Fruit fly (Drosophila melanogaster) whole organism, embryonic: ENCODE results near the gene Sf3b3.

ENCODE experiments used
- Awh ChIP-seq: fragments of 200-800 bp; sonication (Bioruptor generic); IDR thresholded peaks from 2 replicates; pipeline ENCODE4, ENCODE4 v1.3.6; 2022; ENCODE audit warnings: missing biosample characterization, missing genetic modification characterization
- BEAF-32 ChIP-seq: fragments of 200-800 bp; sonication (Bioruptor generic); optimal IDR thresholded peaks from 3 replicates; lab custom pipeline; 2017; ENCODE audit warnings: missing biosample characterization, missing genetic modification characterization, mild to moderate bottlenecking, moderate library complexity, missing genetic modification reagents
- Bgb ChIP-seq: fragments of 200-800 bp; sonication (Bioruptor generic); IDR thresholded peaks from 2 replicates; pipeline ENCODE4 v1.3.6; 2022; ENCODE audit warnings: missing biosample characterization, missing genetic modification characterization; ENCODE audit not compliant: partially characterized antibody
- CG10267 ChIP-seq: fragments of 200-800 bp; sonication (Bioruptor generic); optimal IDR thresholded peaks from 2 replicates; lab custom pipeline; 2018; ENCODE audit warnings: missing biosample characterization, mild to moderate bottlenecking, missing genetic modification characterization, moderate library complexity
- CG10654 ChIP-seq: fragments of 200-800 bp; sonication (Bioruptor generic); optimal IDR thresholded peaks from 2 replicates; lab custom pipeline; 2016; ENCODE audit warnings: missing biosample characterization, missing genetic modification characterization
- CG13624 ChIP-seq: fragments of 200-800 bp; sonication (Bioruptor generic); optimal IDR thresholded peaks from 2 replicates; lab custom pipeline; 2016; ENCODE audit warnings: missing biosample characterization, missing genetic modification characterization
- CG1603 ChIP-seq: fragments of 200-800 bp; sonication (Bioruptor generic); optimal IDR thresholded peaks from 2 replicates; lab custom pipeline; 2019; ENCODE audit warnings: missing biosample characterization, mild to moderate bottlenecking, missing genetic modification characterization, moderate library complexity
- CG16863 ChIP-seq: fragments of 200-800 bp; sonication (Bioruptor generic); optimal IDR thresholded peaks from 3 replicates; lab custom pipeline; 2016; ENCODE audit warnings: missing biosample characterization, missing genetic modification characterization
- CG17328 ChIP-seq: fragments of 200-800 bp; sonication (Bioruptor generic); IDR thresholded peaks from 2 replicates; pipeline ENCODE4 v1.3.6; 2022; ENCODE audit warnings: missing biosample characterization, missing genetic modification characterization
- CG17361 ChIP-seq: fragments of 200-800 bp; sonication (Bioruptor generic); IDR thresholded peaks from 3 replicates; pipeline ENCODE4 v1.3.6; 2022; ENCODE audit warnings: missing biosample characterization, missing genetic modification characterization
- CG2129 ChIP-seq: fragments of 200-800 bp; sonication (Bioruptor generic); IDR thresholded peaks from 2 replicates; pipeline ENCODE4 v1.3.6; 2022; ENCODE audit warnings: missing biosample characterization, missing genetic modification characterization; ENCODE audit not compliant: partially characterized antibody
- CG32532 ChIP-seq: fragments of 200-800 bp; sonication (Bioruptor generic); IDR thresholded peaks from 2 replicates; pipeline ENCODE4 v1.3.6; 2022; ENCODE audit warnings: missing biosample characterization, missing genetic modification characterization
- CG33557 ChIP-seq: fragments of 200-800 bp; sonication (Bioruptor generic); optimal IDR thresholded peaks from 2 replicates; lab custom pipeline; 2019; ENCODE audit warnings: missing biosample characterization, mild to moderate bottlenecking, missing genetic modification characterization, moderate library complexity
- CG3838 ChIP-seq: fragments of 200-800 bp; sonication (Bioruptor generic); optimal IDR thresholded peaks from 3 replicates; lab custom pipeline; 2016; ENCODE audit warnings: missing biosample characterization, missing genetic modification characterization
- CG4360 ChIP-seq: fragments of 200-800 bp; sonication (Bioruptor generic); IDR thresholded peaks from 2 replicates; pipeline ENCODE4 v1.3.6; 2022; ENCODE audit warnings: missing biosample characterization, missing genetic modification characterization
- CG5953 ChIP-seq: fragments of 200-800 bp; sonication (Bioruptor generic); IDR thresholded peaks from 2 replicates; pipeline ENCODE4 v1.3.6; 2022; ENCODE audit warnings: missing biosample characterization, missing genetic modification characterization
- CG6813 ChIP-seq: fragments of 200-800 bp; sonication (Bioruptor generic); optimal IDR thresholded peaks from 2 replicates; lab custom pipeline; 2017; ENCODE audit warnings: missing biosample characterization, missing genetic modification characterization, mild to moderate bottlenecking, moderate library complexity, missing genetic modification reagents
- CG7963 ChIP-seq: fragments of 200-800 bp; sonication (Bioruptor generic); IDR thresholded peaks from 3 replicates; pipeline ENCODE4 v1.3.6; 2022; ENCODE audit warnings: missing biosample characterization, missing genetic modification characterization; ENCODE audit not compliant: partially characterized antibody
- CG9727 ChIP-seq: fragments of 200-800 bp; sonication (Bioruptor generic); optimal IDR thresholded peaks from 3 replicates; lab custom pipeline; 2017; ENCODE audit warnings: missing biosample characterization, mild to moderate bottlenecking, missing genetic modification characterization
- Camta ChIP-seq: fragments of 200-800 bp; sonication (Bioruptor generic); optimal IDR thresholded peaks from 2 replicates; lab custom pipeline; 2016; ENCODE audit warnings: missing biosample characterization, missing genetic modification characterization
- Chrac-16 ChIP-seq: fragments of 200-800 bp; sonication (Bioruptor generic); optimal IDR thresholded peaks from 3 replicates; lab custom pipeline; 2016; ENCODE audit warnings: missing biosample characterization, missing genetic modification characterization
- CkIIα-i1 ChIP-seq: fragments of 200-800 bp; sonication (Bioruptor generic); IDR thresholded peaks from 2 replicates; pipeline ENCODE4 v1.3.6; 2022; ENCODE audit warnings: missing biosample characterization, missing genetic modification characterization
- Dll ChIP-seq: fragments of 200-800 bp; sonication (Bioruptor generic); IDR thresholded peaks from 4 replicates; pipeline ENCODE4 v1.3.6; 2022; ENCODE audit warnings: missing biosample characterization, missing genetic modification characterization; ENCODE audit not compliant: partially characterized antibody
- Dref ChIP-seq: fragments of 200-800 bp; sonication (Bioruptor generic); IDR thresholded peaks from 2 replicates; pipeline ENCODE4 v1.3.6; 2022; ENCODE audit warnings: missing biosample characterization, missing genetic modification characterization
- HmgZ ChIP-seq: fragments of 200-800 bp; sonication (Bioruptor generic); optimal IDR thresholded peaks from 2 replicates; lab custom pipeline; 2018; ENCODE audit warnings: missing biosample characterization, mild to moderate bottlenecking, missing genetic modification characterization
- Hr3 ChIP-seq: fragments of 200-800 bp; sonication (Bioruptor generic); optimal IDR thresholded peaks from 3 replicates; lab custom pipeline; 2016; ENCODE audit warnings: missing biosample characterization, missing genetic modification characterization
- Mad ChIP-seq: fragments of 200-800 bp; sonication (Bioruptor generic); optimal IDR thresholded peaks from 2 replicates; lab custom pipeline; 2016; ENCODE audit warnings: missing biosample characterization, missing genetic modification characterization
- NC2α ChIP-seq: fragments of 200-800 bp; sonication (Bioruptor generic); optimal IDR thresholded peaks from 2 replicates; lab custom pipeline; 2016; ENCODE audit warnings: missing biosample characterization, missing genetic modification characterization
- Spps ChIP-seq: fragments of 200-800 bp; sonication (Bioruptor generic); optimal IDR thresholded peaks from 2 replicates; lab custom pipeline; 2018; ENCODE audit warnings: missing biosample characterization, mild to moderate bottlenecking, missing genetic modification characterization
- Stat92E ChIP-seq, 3 experiments: fragments of >200 bp in 2 of 3; fragments of 200-800 bp in 1 of 3; sonication (Bioruptor generic) in 1 of 3; optimal IDR thresholded peaks; 2 replicates each; lab custom pipeline; 2017 to 2019; ENCODE audit warnings: missing biosample characterization in 3 of 3, missing genetic modification characterization in 3 of 3, mild to moderate bottlenecking in 1 of 3, moderate library complexity in 1 of 3
- TFAM ChIP-seq: fragments of 200-800 bp; sonication (Bioruptor generic); optimal IDR thresholded peaks from 2 replicates; lab custom pipeline; 2017; ENCODE audit warnings: missing biosample characterization, missing genetic modification characterization, inconsistent platforms
- Trl ChIP-seq, 3 experiments: fragments of >200 bp in 2 of 3; fragments of 200-800 bp in 1 of 3; sonication (Bioruptor generic) in 1 of 3; optimal IDR thresholded peaks; 2 replicates in 1 of 3; 3 replicates in 2 of 3; lab custom pipeline; 2016 to 2017; ENCODE audit warnings: missing biosample characterization in 1 of 3, missing genetic modification characterization in 1 of 3
- Usf ChIP-seq: fragments of 200-800 bp; sonication (Bioruptor generic); optimal IDR thresholded peaks from 2 replicates; lab custom pipeline; 2017; ENCODE audit warnings: missing genotype, missing biosample characterization, missing genetic modification characterization
- ac ChIP-seq: fragments of 200-800 bp; sonication (Bioruptor generic); optimal IDR thresholded peaks from 3 replicates; lab custom pipeline; 2017; ENCODE audit warnings: missing biosample characterization, mild to moderate bottlenecking, missing genetic modification characterization
- ase ChIP-seq: fragments of 200-800 bp; sonication (Bioruptor generic); IDR thresholded peaks from 3 replicates; pipeline ENCODE4 v1.3.6; 2022; ENCODE audit warnings: missing biosample characterization, missing genetic modification characterization
- cato ChIP-seq: fragments of 200-800 bp; sonication (Bioruptor generic); optimal IDR thresholded peaks from 2 replicates; lab custom pipeline; 2016; ENCODE audit warnings: missing biosample characterization, missing genetic modification characterization, borderline replicate concordance
- cwo ChIP-seq: fragments of 200-800 bp; sonication (Bioruptor generic); optimal IDR thresholded peaks from 3 replicates; lab custom pipeline; 2017; ENCODE audit warnings: missing biosample characterization, missing genetic modification characterization, mild to moderate bottlenecking, moderate library complexity, missing genetic modification reagents
- dimm ChIP-seq: fragments of 200-800 bp; sonication (Bioruptor generic); IDR thresholded peaks from 2 replicates; pipeline ENCODE4 v1.3.6; 2022; ENCODE audit warnings: missing biosample characterization, missing genetic modification characterization
- esg ChIP-seq: fragments of 200-800 bp; sonication (Bioruptor generic); conservative IDR thresholded peaks from 2 replicates; pipeline ENCODE4 v1.3.6; 2022; ENCODE audit warnings: missing biosample characterization, missing genetic modification characterization
- fd3F ChIP-seq: fragments of 200-800 bp; sonication (Bioruptor generic); optimal IDR thresholded peaks from 2 replicates; lab custom pipeline; 2018; ENCODE audit warnings: missing biosample characterization, mild to moderate bottlenecking, missing genetic modification characterization, moderate library complexity
- ham ChIP-seq: fragments of 200-800 bp; sonication (Bioruptor generic); IDR thresholded peaks from 2 replicates; pipeline ENCODE4 v1.3.6; 2022; ENCODE audit warnings: missing biosample characterization, missing genetic modification characterization
- hbn ChIP-seq: fragments of 200-800 bp; sonication (Bioruptor generic); IDR thresholded peaks from 2 replicates; pipeline ENCODE4 v1.3.6; 2022; ENCODE audit warnings: missing biosample characterization, missing genetic modification characterization; ENCODE audit not compliant: partially characterized antibody
- kay ChIP-seq: fragments of 200-800 bp; sonication (Bioruptor generic); optimal IDR thresholded peaks from 2 replicates; lab custom pipeline; 2016; ENCODE audit warnings: missing biosample characterization, missing genetic modification characterization
- klu ChIP-seq: fragments of 200-800 bp; sonication (Bioruptor generic); IDR thresholded peaks from 2 replicates; pipeline ENCODE4 v1.3.6; 2022; ENCODE audit warnings: missing biosample characterization, missing genetic modification characterization
- knrl ChIP-seq: fragments of 200-800 bp; sonication (Bioruptor generic); IDR thresholded peaks from 3 replicates; pipeline ENCODE4 v1.3.6; 2022; ENCODE audit warnings: missing biosample characterization, missing genetic modification characterization; ENCODE audit not compliant: partially characterized antibody
- lab ChIP-seq: fragments of 200-800 bp; sonication (Bioruptor generic); optimal IDR thresholded peaks from 3 replicates; lab custom pipeline; 2017; ENCODE audit warnings: missing biosample characterization, missing genetic modification characterization, mild to moderate bottlenecking, moderate library complexity, missing genetic modification reagents
- onecut ChIP-seq: fragments of 200-800 bp; sonication (Bioruptor generic); IDR thresholded peaks from 2 replicates; pipeline ENCODE4 v1.3.6; 2022; ENCODE audit warnings: missing biosample characterization, missing genetic modification characterization
- p53 ChIP-seq: fragments of 200-800 bp; sonication (Bioruptor generic); optimal IDR thresholded peaks from 2 replicates; lab custom pipeline; 2016; ENCODE audit warnings: missing biosample characterization, missing genetic modification characterization
- pzg ChIP-seq: fragments of 200-800 bp; sonication (Bioruptor generic); optimal IDR thresholded peaks from 3 replicates; lab custom pipeline; 2018; ENCODE audit warnings: missing biosample characterization, mild to moderate bottlenecking, missing genetic modification characterization, moderate library complexity

The Sf3b3 gene

DNA sequence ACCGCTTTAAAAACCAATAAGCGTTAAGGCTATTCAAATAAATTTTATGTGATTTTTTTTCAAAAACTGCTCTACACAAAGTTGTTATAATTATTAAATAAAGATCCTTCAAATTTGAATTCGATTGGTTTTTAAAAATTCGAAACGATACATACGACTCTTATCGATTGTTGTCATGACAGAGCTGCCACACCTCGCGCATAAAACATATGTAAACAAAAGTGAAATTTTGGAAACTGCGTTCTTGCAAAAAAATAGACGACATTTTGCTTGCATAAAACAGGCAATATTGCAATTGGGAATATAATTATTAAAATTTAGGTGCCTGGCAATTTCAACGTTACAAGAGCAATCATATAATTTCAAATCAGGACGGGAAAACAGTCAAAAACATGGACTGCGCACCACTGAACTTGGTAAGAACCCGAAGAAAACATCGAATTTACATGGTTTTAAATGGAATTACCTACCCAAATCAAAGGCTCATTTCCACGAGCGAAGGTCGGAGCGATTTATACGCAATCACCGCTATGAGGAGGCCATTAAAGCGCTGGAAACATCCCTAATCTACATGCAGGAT, 2.4 kb upstream of the Sf3b3 start, which contains the start of gene CG42554:
Gene CG42554 (plus strand): TSS at position 229 of the 580 bp plus-strand sequence.
- TF ChIP-seq CG16863 (GFP tag; lab: Kevin White, UChicago): no peak
- TF ChIP-seq CG33557 (GFP tag; lab: Kevin White, UChicago): no peak
- no peak for TF ChIP-seq CG7963 (GFP tag; lab: Robert Waterston, UW)
- no peak for TF ChIP-seq CkIIα-i1 (GFP tag; lab: Robert Waterston, UW)
- TF ChIP-seq pzg (GFP tag; lab: Kevin White, UChicago): peak; percentile 44
- peak; percentile 30; the same call in 1 of the 2 replicates for TF ChIP-seq CG2129
- peak; percentile 52; the same call in 1 of the 2 replicates for TF ChIP-seq hbn (GFP tag; lab: Robert Waterston, UW)
- TF ChIP-seq CG13624 (GFP tag; lab: Kevin White, UChicago): peak; percentile 60
- TF ChIP-seq Bgb (GFP tag; lab: Robert Waterston, UW): peak; percentile 58; the same call in 1 of the 2 replicates
- TF ChIP-seq onecut (GFP tag; lab: Robert Waterston, UW): no peak
- TF ChIP-seq fd3F (GFP tag; lab: Kevin White, UChicago): no peak
- TF ChIP-seq Spps (tag; lab: Kevin White, UChicago): no peak
- TF ChIP-seq klu (GFP tag; lab: Robert Waterston, UW): no peak
- TF ChIP-seq CG17361 (GFP tag; lab: Robert Waterston, UW): no peak
- TF ChIP-seq Dref: peak; percentile 82
- no peak for TF ChIP-seq CG10654
- no peak for TF ChIP-seq Hr3 (GFP tag; lab: Kevin White, UChicago)
- no peak for TF ChIP-seq CG3838 (GFP tag; lab: Kevin White, UChicago)
- no peak for TF ChIP-seq Trl (optimal IDR thresholded peaks at IDR 0.05; lab: Kevin White, UChicago)
- no peak for TF ChIP-seq Trl (GFP tag; optimal IDR thresholded peaks at IDR 0.05; lab: Kevin White, UChicago)
- no peak for TF ChIP-seq kay (GFP tag; lab: Kevin White, UChicago)
- TF ChIP-seq Chrac-16 (GFP tag; lab: Kevin White, UChicago): no peak
- TF ChIP-seq CG10267 (tag; lab: Kevin White, UChicago): peak; percentile 38
- no peak for TF ChIP-seq cwo (GFP tag; lab: Kevin White, UChicago)
- TF ChIP-seq esg (GFP tag; lab: Robert Waterston, UW): no peak
- TF ChIP-seq Usf (GFP tag; lab: Kevin White, UChicago): no peak
- TF ChIP-seq p53: no peak
- TF ChIP-seq Dll (GFP tag; lab: Robert Waterston, UW): peak; percentile 67
- TF ChIP-seq ase (GFP tag; lab: Robert Waterston, UW): no peak
- TF ChIP-seq lab: no peak
- TF ChIP-seq CG32532 (GFP tag; lab: Robert Waterston, UW): no peak
- peak; percentile 64 for TF ChIP-seq BEAF-32 (GFP tag; lab: Kevin White, UChicago)
- TF ChIP-seq CG6813 (GFP tag; lab: Kevin White, UChicago): no peak
- TF ChIP-seq Mad: no peak
- TF ChIP-seq CG17328 (GFP tag; lab: Robert Waterston, UW): no peak
- TF ChIP-seq Camta (GFP tag; lab: Kevin White, UChicago): no peak
- no peak for TF ChIP-seq CG5953 (GFP tag; lab: Robert Waterston, UW)
- TF ChIP-seq knrl (GFP tag; lab: Robert Waterston, UW): peak; percentile 41; the same call in 2 of the 3 replicates
- peak; percentile 20 for TF ChIP-seq CG1603 (tag; lab: Kevin White, UChicago)
- TF ChIP-seq ham (GFP tag; lab: Robert Waterston, UW): no peak
- TF ChIP-seq NC2α: no peak
- TF ChIP-seq ac: no peak
- no peak for TF ChIP-seq HmgZ (tag; lab: Kevin White, UChicago)
- no peak for TF ChIP-seq CG9727 (GFP tag; lab: Kevin White, UChicago)
- TF ChIP-seq dimm (GFP tag; lab: Robert Waterston, UW): no peak
- TF ChIP-seq Awh: no peak
- TF ChIP-seq TFAM (GFP tag; lab: Kevin White, UChicago): no peak
- TF ChIP-seq CG4360 (GFP tag; lab: Robert Waterston, UW): no peak
- no peak for TF ChIP-seq Stat92E (GFP tag; optimal IDR thresholded peaks at IDR 0.05; lab: Kevin White, UChicago)
- TF ChIP-seq cato: no peak
